Fruit fly (Drosophila melanogaster): ENCODE data around the gene Sgs3.

Gene Sgs3

dm6 chr3L:11533704-11534319 is 21.8 kb downstream of the Sgs3 start:
- TF ChIP-seq pan (optimal IDR thresholded peaks at IDR 0.05) (no peak), psq (optimal IDR thresholded peaks at IDR 0.05) (no peak), CG8478 (optimal IDR thresholded peaks at IDR 0.05) (no peak), Dll (optimal IDR thresholded peaks at IDR 0.05) (no peak), usp (GFP tag; optimal IDR thresholded peaks at IDR 0.05) (no peak), EcR (GFP tag; optimal IDR thresholded peaks at IDR 0.05) (no peak)

dm6 chr3L:11534391-11535246 is 22.6 kb downstream of the Sgs3 start:
- TF ChIP-seq Dll (optimal IDR thresholded peaks at IDR 0.05) (no peak), usp (GFP tag; optimal IDR thresholded peaks at IDR 0.05) (no peak), pan (optimal IDR thresholded peaks at IDR 0.05) (no peak), EcR (GFP tag; optimal IDR thresholded peaks at IDR 0.05) (no peak), psq (optimal IDR thresholded peaks at IDR 0.05) (no peak), CG8478 (optimal IDR thresholded peaks at IDR 0.05) (no peak)

- TF ChIP-seq pan (optimal IDR thresholded peaks at IDR 0.05) (no peak), usp (GFP tag; optimal IDR thresholded peaks at IDR 0.05) (no peak), CG8478 (optimal IDR thresholded peaks at IDR 0.05) (no peak), Dll (optimal IDR thresholded peaks at IDR 0.05) (no peak), psq (optimal IDR thresholded peaks at IDR 0.05) (no peak), EcR (GFP tag; optimal IDR thresholded peaks at IDR 0.05) (no peak)
Observed at dm6 chr3L:11536132-11536531, 24.1 kb downstream of the Sgs3 start.

dm6 chr3L:11536767-11537419 is 24.9 kb downstream of the Sgs3 start:
- TF ChIP-seq EcR (GFP tag; optimal IDR thresholded peaks at IDR 0.05) (no peak), psq (optimal IDR thresholded peaks at IDR 0.05) (no peak), Dll (optimal IDR thresholded peaks at IDR 0.05) (no peak), usp (GFP tag; optimal IDR thresholded peaks at IDR 0.05) (no peak), CG8478 (optimal IDR thresholded peaks at IDR 0.05) (no peak), pan (optimal IDR thresholded peaks at IDR 0.05) (no peak)

dm6 chr3L:11539511-11540329 is 27.7 kb downstream of the Sgs3 start:
- no peak for TF ChIP-seq psq (optimal IDR thresholded peaks at IDR 0.05)
- TF ChIP-seq EcR (GFP tag; optimal IDR thresholded peaks at IDR 0.05), result no peak
- TF ChIP-seq Dll (optimal IDR thresholded peaks at IDR 0.05), result no peak
- no peak for TF ChIP-seq CG8478 (optimal IDR thresholded peaks at IDR 0.05)
- no peak for TF ChIP-seq pan (optimal IDR thresholded peaks at IDR 0.05)
- TF ChIP-seq usp (GFP tag; optimal IDR thresholded peaks at IDR 0.05), result no peak

dm6 chr3L:11540330-11540702 is 28.3 kb downstream of the Sgs3 start:
- no peak for TF ChIP-seq CG8478 (optimal IDR thresholded peaks at IDR 0.05)
- TF ChIP-seq psq (optimal IDR thresholded peaks at IDR 0.05), result no peak
- TF ChIP-seq usp (GFP tag; optimal IDR thresholded peaks at IDR 0.05), result no peak
- no peak for TF ChIP-seq Dll (optimal IDR thresholded peaks at IDR 0.05)
- TF ChIP-seq pan (optimal IDR thresholded peaks at IDR 0.05), result no peak
- TF ChIP-seq EcR (GFP tag; optimal IDR thresholded peaks at IDR 0.05), result no peak

- no peak for TF ChIP-seq usp (GFP tag; optimal IDR thresholded peaks at IDR 0.05)
- no peak for TF ChIP-seq EcR (GFP tag; optimal IDR thresholded peaks at IDR 0.05)
- TF ChIP-seq Dll (optimal IDR thresholded peaks at IDR 0.05), result no peak
- no peak for TF ChIP-seq pan (optimal IDR thresholded peaks at IDR 0.05)
- TF ChIP-seq CG8478 (optimal IDR thresholded peaks at IDR 0.05), result no peak
- no peak for TF ChIP-seq psq (optimal IDR thresholded peaks at IDR 0.05)
Observed at dm6 chr3L:11542437-11542836, 30.4 kb downstream of the Sgs3 start.

dm6 chr3L:11542948-11543347 is 30.9 kb downstream of the Sgs3 start:
- TF ChIP-seq Dll (optimal IDR thresholded peaks at IDR 0.05) (no peak), usp (GFP tag; optimal IDR thresholded peaks at IDR 0.05) (no peak)

dm6 chr3L:11543681-11544299 is 31.8 kb downstream of the Sgs3 start:
- TF ChIP-seq CG8478 (optimal IDR thresholded peaks at IDR 0.05) (no peak), usp (GFP tag; optimal IDR thresholded peaks at IDR 0.05) (no peak), EcR (GFP tag; optimal IDR thresholded peaks at IDR 0.05) (no peak), psq (optimal IDR thresholded peaks at IDR 0.05) (no peak), pan (optimal IDR thresholded peaks at IDR 0.05) (no peak), Dll (optimal IDR thresholded peaks at IDR 0.05) (no peak)

dm6 chr3L:11547302-11547994 is 35.4 kb downstream of the Sgs3 start:
- TF ChIP-seq psq (optimal IDR thresholded peaks at IDR 0.05) (no peak), Dll (optimal IDR thresholded peaks at IDR 0.05) (no peak)

dm6 chr3L:11548009-11548408 is 36.0 kb downstream of the Sgs3 start:
- no peak for TF ChIP-seq pan (optimal IDR thresholded peaks at IDR 0.05)
- TF ChIP-seq EcR (GFP tag; optimal IDR thresholded peaks at IDR 0.05), result no peak
- no peak for TF ChIP-seq psq (optimal IDR thresholded peaks at IDR 0.05)
- TF ChIP-seq usp (GFP tag; optimal IDR thresholded peaks at IDR 0.05), result no peak
- no peak for TF ChIP-seq CG8478 (optimal IDR thresholded peaks at IDR 0.05)
